Fruit fly (Drosophila melanogaster): ENCODE data around the gene CG13088.

Gene CG13088

DNA sequence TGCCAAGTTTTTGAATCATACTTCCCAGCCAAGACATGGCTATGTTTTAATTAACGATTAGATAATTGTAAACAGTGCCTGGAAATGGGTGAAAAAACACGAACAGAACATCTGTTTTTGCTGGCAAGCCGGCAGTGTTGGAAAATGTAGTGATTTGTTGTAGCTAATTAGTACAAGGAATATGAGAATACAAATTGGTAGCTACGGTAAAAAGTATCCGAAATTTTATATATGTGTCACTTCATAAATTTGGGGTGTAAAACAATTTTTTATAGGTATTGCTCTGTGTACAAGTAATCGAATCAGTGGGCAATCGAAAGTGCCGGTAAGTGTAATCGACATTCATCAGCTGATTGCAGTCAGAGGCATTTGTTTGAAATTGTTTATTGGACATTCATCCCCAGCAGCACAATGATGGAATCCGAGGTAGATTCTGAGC is 28.5 kb downstream of the CG13088 start, which contains the start of the genes mRpL51 and Uba4:
TSS of gene mRpL51 (minus strand) at position 125 of the 439 bp plus-strand sequence.
TSS of gene Uba4 (plus strand) at position 156 of the 439 bp plus-strand sequence.
- TF ChIP-seq psq (optimal IDR thresholded peaks at IDR 0.05) (no peak), insv (optimal IDR thresholded peaks at IDR 0.05) (no peak), h (optimal IDR thresholded peaks at IDR 0.05) (no peak), ttk (optimal IDR thresholded peaks at IDR 0.05) (no peak), Myc (optimal IDR thresholded peaks at IDR 0.05) (no peak), Sin3A (optimal IDR thresholded peaks at IDR 0.05) (no peak)

DNA sequence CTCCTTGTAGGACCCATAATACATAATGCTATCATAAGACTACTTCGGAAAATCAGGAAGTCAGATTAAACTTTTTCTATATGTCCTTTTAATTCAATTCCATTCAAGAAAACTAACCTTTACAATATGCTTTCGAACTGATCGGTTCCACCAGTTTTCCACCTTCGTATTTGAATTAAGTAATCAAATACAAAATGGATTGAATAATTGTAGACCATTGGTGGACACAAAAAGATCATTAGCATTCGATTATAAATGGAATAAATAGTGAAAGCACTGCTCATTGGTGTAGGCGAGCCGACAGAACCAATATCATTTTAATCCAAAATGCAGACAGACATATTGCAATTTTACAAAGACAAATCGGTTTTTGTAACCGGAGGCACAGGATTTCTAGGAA is 30.6 kb downstream of the CG13088 start, which contains the start of gene Sgp:
TSS of gene Sgp (plus strand) at position 301 of the 400 bp plus-strand sequence.
- TF ChIP-seq h (optimal IDR thresholded peaks at IDR 0.05): no peak
- TF ChIP-seq insv (optimal IDR thresholded peaks at IDR 0.05): no peak
- no peak for TF ChIP-seq ttk (optimal IDR thresholded peaks at IDR 0.05)
- TF ChIP-seq psq (optimal IDR thresholded peaks at IDR 0.05): no peak
- TF ChIP-seq Myc (optimal IDR thresholded peaks at IDR 0.05): no peak
- TF ChIP-seq Sin3A (optimal IDR thresholded peaks at IDR 0.05): no peak

DNA sequence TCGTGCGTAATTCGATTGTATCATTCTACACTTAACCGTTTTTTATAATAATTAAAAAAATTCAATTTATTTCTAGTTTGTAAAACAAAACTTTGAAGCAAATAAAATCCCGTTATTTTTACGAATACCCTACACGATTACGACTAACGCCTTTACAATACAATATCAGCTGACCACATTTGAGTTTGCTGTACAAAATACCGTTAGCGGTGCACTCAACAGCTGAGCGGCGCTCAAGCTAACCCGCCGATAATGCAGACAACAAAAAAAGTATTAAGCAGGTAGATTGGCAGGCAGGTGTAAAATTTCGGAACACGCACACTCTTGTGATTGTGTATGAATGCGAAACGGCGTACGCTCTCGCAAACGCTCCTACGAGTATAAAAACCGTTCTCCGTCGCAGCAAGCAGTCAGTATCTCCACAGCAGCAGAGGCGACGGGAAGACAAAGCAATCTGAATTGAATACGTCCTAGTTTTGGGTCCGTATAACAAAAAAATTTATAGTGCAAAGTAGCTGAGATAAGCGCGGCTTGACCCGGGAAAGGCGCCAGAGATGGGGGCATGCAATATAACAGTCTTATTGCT is 33.0 kb downstream of the CG13088 start, which contains the start of gene Acer:
TSS of gene Acer (plus strand) at position 210 of the 586 bp plus-strand sequence.
- TF ChIP-seq Sin3A (optimal IDR thresholded peaks at IDR 0.05) (no peak), insv (optimal IDR thresholded peaks at IDR 0.05) (no peak), ttk (optimal IDR thresholded peaks at IDR 0.05) (no peak), h (optimal IDR thresholded peaks at IDR 0.05) (no peak), psq (optimal IDR thresholded peaks at IDR 0.05) (no peak), Myc (optimal IDR thresholded peaks at IDR 0.05) (no peak)

DNA sequence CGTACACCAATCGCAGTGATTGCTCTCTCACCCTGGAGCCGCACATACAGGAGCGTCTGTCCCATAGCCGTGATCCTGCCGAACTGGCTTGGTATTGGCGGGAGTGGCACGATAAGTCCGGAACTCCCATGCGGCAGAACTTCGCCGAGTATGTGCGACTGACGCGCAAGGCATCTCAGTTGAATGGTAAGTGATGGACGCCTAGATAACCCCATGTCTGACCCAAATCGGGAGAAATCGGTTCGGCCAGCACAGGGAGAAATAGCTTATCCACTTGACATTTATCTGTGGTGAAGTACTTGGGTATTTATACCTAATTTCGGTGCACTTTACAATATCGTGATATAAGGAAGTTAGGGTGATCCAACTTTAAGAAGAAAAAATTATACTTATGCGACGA is 34.0 kb downstream of the CG13088 start:
- TF ChIP-seq insv (optimal IDR thresholded peaks at IDR 0.05): no peak
- no peak for TF ChIP-seq h (optimal IDR thresholded peaks at IDR 0.05)
- TF ChIP-seq ttk (optimal IDR thresholded peaks at IDR 0.05): no peak

DNA sequence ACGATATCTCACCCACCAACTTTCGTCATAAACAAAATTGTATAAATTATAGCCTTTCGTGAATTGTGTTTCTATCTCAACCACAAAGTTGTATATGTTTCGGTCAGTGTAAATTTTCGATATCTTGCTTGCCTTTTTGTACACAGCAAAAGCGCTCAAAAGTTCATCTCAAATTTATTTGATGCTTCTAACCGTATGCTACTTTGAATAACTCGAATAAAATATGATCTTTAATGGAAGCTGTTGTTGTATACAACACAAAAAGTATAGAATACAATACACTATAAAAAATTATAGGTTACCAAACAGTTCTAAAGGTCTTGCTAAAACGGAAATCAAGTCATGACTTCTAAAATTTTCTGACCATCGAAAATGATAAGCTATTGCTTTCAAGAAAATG is 36.2 kb downstream of the CG13088 start:
- TF ChIP-seq Myc (optimal IDR thresholded peaks at IDR 0.05) (no peak), psq (optimal IDR thresholded peaks at IDR 0.05) (no peak), insv (optimal IDR thresholded peaks at IDR 0.05) (no peak), Sin3A (optimal IDR thresholded peaks at IDR 0.05) (no peak), h (optimal IDR thresholded peaks at IDR 0.05) (no peak), ttk (optimal IDR thresholded peaks at IDR 0.05) (no peak)

DNA sequence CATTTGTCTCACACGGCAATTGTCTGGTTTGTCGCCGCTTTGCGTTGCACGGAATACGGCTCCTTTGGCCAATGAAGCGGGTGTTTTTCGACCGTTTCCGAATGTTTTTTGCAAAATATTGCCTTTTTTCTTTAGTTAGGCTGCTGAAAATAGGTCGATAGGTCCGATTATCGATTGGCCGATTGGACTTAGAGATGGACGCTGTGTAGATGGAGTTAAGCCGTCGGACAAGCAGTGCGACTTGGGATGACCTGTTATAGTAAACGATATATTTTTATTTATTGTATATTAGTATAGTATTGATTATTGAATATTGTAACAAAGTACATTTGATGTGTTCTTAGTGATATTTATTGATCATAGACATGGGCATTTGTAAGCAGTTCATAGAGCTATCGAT is 39.5 kb downstream of the CG13088 start, which contains the start of the genes lmgA and lmgB:
TSS of gene lmgA (minus strand) at position 301 of the 400 bp plus-strand sequence.
TSS of gene lmgB (minus strand) at position 301 of the 400 bp plus-strand sequence.
- TF ChIP-seq insv (optimal IDR thresholded peaks at IDR 0.05) (no peak), h (optimal IDR thresholded peaks at IDR 0.05) (no peak), ttk (optimal IDR thresholded peaks at IDR 0.05) (no peak), Sin3A (optimal IDR thresholded peaks at IDR 0.05) (no peak), Myc (optimal IDR thresholded peaks at IDR 0.05) (no peak), psq (optimal IDR thresholded peaks at IDR 0.05) (no peak)

DNA sequence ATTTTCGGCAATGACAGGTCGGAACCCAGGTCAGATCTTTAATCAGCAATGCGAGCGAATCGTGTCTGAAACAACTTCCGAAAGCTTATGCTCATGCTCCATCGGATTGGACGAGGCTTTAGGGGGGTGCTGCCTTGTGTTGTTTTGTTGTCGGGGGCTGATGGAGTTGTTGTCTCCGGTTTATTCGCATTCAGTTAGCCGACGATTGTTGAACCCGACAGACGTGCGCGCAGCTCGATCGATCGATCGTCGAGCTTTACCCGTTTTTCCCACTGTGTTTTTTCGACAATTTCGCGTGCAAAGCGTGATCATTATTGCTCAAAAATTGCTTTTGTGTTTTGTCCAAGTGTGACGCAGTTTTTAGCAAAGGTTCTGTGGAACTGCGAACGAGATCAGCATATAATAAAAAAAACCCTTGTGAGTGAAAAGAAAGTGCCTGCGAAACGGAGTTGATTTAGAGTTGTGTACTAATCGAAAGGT is 40.2 kb downstream of the CG13088 start, which contains the start of gene CG17834:
TSS of gene CG17834 (plus strand) at position 191 of the 480 bp plus-strand sequence.
- no peak for TF ChIP-seq ttk (optimal IDR thresholded peaks at IDR 0.05)
- TF ChIP-seq Sin3A (optimal IDR thresholded peaks at IDR 0.05): no peak

DNA sequence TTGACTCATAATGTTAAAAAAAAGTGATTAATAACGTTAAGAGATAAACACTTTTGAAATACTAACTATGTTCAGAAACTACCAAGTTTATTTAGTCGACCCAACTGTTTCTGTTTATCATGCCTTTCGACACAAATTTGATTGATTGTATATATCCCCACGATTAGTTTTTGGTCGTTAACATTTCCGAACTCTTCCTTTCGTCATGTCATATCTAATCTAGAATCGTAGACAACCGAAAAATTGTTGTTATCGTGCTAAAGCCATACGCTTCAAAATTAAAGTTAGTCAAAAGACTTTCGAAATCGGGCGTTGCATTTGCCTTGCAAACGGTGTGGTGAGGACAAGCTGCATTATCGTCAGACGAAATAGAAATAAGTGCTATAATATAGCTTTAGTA is 41.4 kb downstream of the CG13088 start:
- TF ChIP-seq ttk (optimal IDR thresholded peaks at IDR 0.05) (no peak), Myc (optimal IDR thresholded peaks at IDR 0.05) (no peak), h (optimal IDR thresholded peaks at IDR 0.05) (no peak), insv (optimal IDR thresholded peaks at IDR 0.05) (no peak), psq (optimal IDR thresholded peaks at IDR 0.05) (no peak)

DNA sequence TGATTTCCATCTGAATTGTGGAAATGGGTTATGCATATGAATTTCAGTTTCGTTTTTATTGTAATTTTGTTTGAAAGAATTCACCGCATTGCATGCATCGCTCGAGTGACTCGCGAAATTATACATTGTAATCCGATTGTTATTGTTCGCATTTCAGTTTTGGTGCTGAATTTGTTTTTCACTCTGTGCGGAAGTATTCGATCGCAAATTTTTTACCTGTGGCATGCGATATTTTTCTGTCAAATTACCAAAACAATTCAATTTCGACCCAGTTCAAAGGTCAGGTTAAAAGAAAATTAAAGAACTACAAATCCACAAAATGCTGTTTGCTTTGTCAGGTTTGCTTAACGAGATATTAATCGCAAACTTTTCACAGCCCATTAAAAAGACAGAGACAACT is 44.0 kb downstream of the CG13088 start:
- no peak for TF ChIP-seq Myc (optimal IDR thresholded peaks at IDR 0.05)
- no peak for TF ChIP-seq insv (optimal IDR thresholded peaks at IDR 0.05)
- TF ChIP-seq Sin3A (optimal IDR thresholded peaks at IDR 0.05): no peak
- no peak for TF ChIP-seq psq (optimal IDR thresholded peaks at IDR 0.05)

DNA sequence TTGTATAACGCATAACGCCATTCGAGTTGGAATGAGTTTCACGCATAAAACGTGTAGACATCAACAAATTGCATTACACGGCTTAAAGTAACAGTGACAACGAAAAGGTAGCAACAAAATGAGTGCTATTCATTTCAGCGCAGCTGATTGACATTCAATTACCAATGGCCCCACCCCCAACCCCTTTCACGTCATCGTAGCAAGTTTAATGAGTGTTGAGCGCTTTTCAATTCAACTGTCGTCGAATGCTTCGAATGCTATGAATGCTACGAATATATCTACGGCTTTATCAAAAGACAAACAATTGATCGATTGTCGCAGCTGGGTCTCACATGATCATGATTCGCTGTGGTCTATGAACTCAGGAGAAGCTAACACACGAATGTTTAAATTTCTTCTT is 44.9 kb downstream of the CG13088 start:
- TF ChIP-seq insv (optimal IDR thresholded peaks at IDR 0.05) (no peak), Myc (optimal IDR thresholded peaks at IDR 0.05) (no peak)

DNA sequence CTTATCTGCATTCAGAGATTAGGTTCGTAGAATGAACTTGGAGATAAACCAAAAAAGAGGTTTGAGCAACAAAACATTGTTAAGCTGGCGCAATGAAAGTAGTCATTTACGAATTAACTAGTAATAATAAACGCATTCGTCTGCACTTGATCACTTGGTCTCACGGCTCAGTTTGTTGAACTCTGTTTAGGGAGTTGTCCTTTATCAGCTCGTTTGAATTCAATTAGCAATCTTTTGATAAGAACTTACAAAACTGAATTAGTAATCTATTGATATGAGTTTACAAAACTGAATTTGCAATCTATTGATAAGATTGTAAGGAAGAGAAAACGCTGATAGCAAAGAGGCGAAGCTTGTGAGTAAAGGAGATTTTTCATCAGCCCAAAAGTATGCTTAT is 45.3 kb downstream of the CG13088 start:
- TF ChIP-seq ttk (optimal IDR thresholded peaks at IDR 0.05) (no peak), psq (optimal IDR thresholded peaks at IDR 0.05) (no peak), Myc (optimal IDR thresholded peaks at IDR 0.05) (no peak), h (optimal IDR thresholded peaks at IDR 0.05) (no peak), insv (optimal IDR thresholded peaks at IDR 0.05) (no peak), Sin3A (optimal IDR thresholded peaks at IDR 0.05) (no peak)

DNA sequence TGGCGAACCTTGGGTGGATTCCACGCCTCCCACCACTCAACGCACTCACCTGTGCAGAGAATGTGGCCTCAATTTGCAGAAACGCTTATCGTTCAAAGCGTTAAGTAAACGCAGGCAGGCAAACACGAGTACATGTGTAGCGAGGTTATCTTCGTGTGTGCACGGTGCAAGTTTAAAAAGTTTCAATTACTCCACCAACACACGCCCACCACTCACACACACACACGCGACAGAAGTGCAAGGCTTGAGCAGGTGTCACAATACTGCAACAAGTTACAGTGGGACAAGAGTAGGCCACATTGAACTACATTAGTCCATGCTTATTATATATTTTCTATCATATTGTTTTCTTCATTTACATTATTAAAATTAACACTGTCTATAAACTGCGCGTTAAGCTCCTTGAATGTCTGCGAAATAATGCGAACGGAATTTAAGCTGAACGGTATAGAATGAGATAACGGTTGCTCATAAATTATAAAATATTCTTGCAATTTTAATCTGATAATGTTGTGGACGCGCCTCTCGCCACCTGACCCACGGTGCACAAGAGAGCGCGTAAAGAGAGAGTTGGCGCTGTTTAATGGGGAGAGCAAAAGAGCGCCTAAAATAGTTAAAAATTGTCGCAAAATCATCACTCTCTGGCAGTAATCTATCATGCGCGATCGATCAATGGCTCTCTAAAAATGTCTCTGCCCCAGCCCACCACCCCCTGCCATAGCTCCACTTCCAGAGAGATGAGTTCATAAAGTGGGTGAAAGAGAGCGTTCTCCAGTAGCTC is 45.9 kb downstream of the CG13088 start:
- no peak for TF ChIP-seq insv (optimal IDR thresholded peaks at IDR 0.05)
- no peak for TF ChIP-seq h (optimal IDR thresholded peaks at IDR 0.05)
- TF ChIP-seq psq (optimal IDR thresholded peaks at IDR 0.05): no peak
- no peak for TF ChIP-seq Myc (optimal IDR thresholded peaks at IDR 0.05)
- TF ChIP-seq Sin3A (optimal IDR thresholded peaks at IDR 0.05): no peak
- no peak for TF ChIP-seq ttk (optimal IDR thresholded peaks at IDR 0.05)

All from Kc167 (cell line).